Worm (Caenorhabditis elegans): ENCODE results near the gene nrsn-1.

ce11 chrV:3738409-3738808 lies 22.6 kb upstream of the nrsn-1 start:
- TF ChIP-seq nhr-28 (tag; optimal IDR thresholded peaks at IDR 0.05) (no peak), mdl-1 (tag; optimal IDR thresholded peaks at IDR 0.05) (no peak), lin-39 (tag; optimal IDR thresholded peaks at IDR 0.05) (no peak), ama-1 (optimal IDR thresholded peaks at IDR 0.05) (no peak), jun-1 (tag; optimal IDR thresholded peaks at IDR 0.05) (no peak), skn-1 (tag; optimal IDR thresholded peaks at IDR 0.05) (no peak), pqm-1 (tag; optimal IDR thresholded peaks at IDR 0.05) (no peak)
